Worm (Caenorhabditis elegans) whole organism, L4 larva: ENCODE data around the gene msi-1.
A peak's percentile ranks its signal among the peaks of the same experiment; 100 is the strongest.

Experiments used
- F37D6.2 ChIP-seq: sonication (generic microtip); optimal IDR thresholded peaks from 2 replicates; lab custom pipeline; 2016; ENCODE audit warnings: mild to moderate bottlenecking, missing genetic modification characterization, missing compliant biosample characterization
- T20F7.1 ChIP-seq: fragments of 200-800 bp; sonication (Bioruptor generic); optimal IDR thresholded peaks from 2 replicates; lab custom pipeline; 2018; ENCODE audit warnings: mild to moderate bottlenecking, missing genetic modification characterization, missing compliant biosample characterization
- T26A8.4 ChIP-seq: fragments of 200-800 bp; sonication (Bioruptor generic); IDR thresholded peaks from 2 replicates; pipeline ENCODE4 v1.3.6; 2022; ENCODE audit warnings: missing genetic modification characterization, missing compliant biosample characterization
- Y105C5A.15 ChIP-seq: fragments of 200-800 bp; sonication (Bioruptor generic); IDR thresholded peaks from 2 replicates; pipeline ENCODE4 v1.3.6; 2022; ENCODE audit warnings: missing genetic modification characterization, missing compliant biosample characterization
- ZK546.5 ChIP-seq, 2 experiments: sonication (generic microtip); optimal IDR thresholded peaks; 2 replicates each; lab custom pipeline; 2017; ENCODE audit warnings: missing biosample characterization in 2 of 2, missing genetic modification characterization in 2 of 2
- aha-1 ChIP-seq: fragments of 150-350 bp; peaks from one replicate; lab custom pipeline; 2014; ENCODE audit warnings: missing biosample characterization, missing genetic modification characterization
- arid-1 ChIP-seq: fragments of 200-800 bp; sonication (Bioruptor generic); conservative IDR thresholded peaks from 2 replicates; pipeline ENCODE4 v1.3.6; 2022; ENCODE audit warnings: missing genetic modification reagents, missing genetic modification characterization, missing compliant biosample characterization
- attf-4 ChIP-seq: sonication (generic microtip); optimal IDR thresholded peaks from 3 replicates; lab custom pipeline; 2017; ENCODE audit warnings: missing biosample characterization, missing genetic modification characterization
- ceh-28 ChIP-seq: fragments of 150-350 bp; optimal IDR thresholded peaks from 2 replicates; lab custom pipeline; 2014; ENCODE audit warnings: missing biosample characterization, missing genetic modification reagents, missing genetic modification characterization
- ceh-32 ChIP-seq: sonication (generic microtip); optimal IDR thresholded peaks from 2 replicates; lab custom pipeline; 2016; ENCODE audit warnings: mild to moderate bottlenecking, missing genetic modification characterization, missing compliant biosample characterization; ENCODE audit not compliant: poor library complexity
- cey-2 ChIP-seq: sonication (generic microtip); optimal IDR thresholded peaks from 3 replicates; lab custom pipeline; 2017; ENCODE audit warnings: missing genetic modification characterization, mild to moderate bottlenecking, missing compliant biosample characterization, antibody characterized with exemption, borderline replicate concordance; ENCODE audit not compliant: insufficient read depth
- ctbp-1 ChIP-seq: fragments of 200-800 bp; sonication (Bioruptor generic); IDR thresholded peaks from 2 replicates; pipeline ENCODE4 v1.3.6; 2022; ENCODE audit warnings: missing genetic modification reagents, missing genetic modification characterization, missing compliant biosample characterization
- daf-16 ChIP-seq, 3 experiments: sonication (generic microtip); optimal IDR thresholded peaks; 2 replicates each; lab custom pipeline; 2016 to 2017; ENCODE audit warnings: missing genetic modification characterization in 3 of 3, missing genetic modification reagents in 3 of 3, mild to moderate bottlenecking in 2 of 3, missing compliant biosample characterization in 2 of 3, missing biosample characterization in 1 of 3, moderate library complexity in 1 of 3
- dmd-6 ChIP-seq: fragments of 200-800 bp; sonication (Bioruptor generic); IDR thresholded peaks from 2 replicates; pipeline ENCODE4 v1.3.6; 2022; ENCODE audit warnings: missing genetic modification reagents, missing genetic modification characterization, missing compliant biosample characterization
- dmd-8 ChIP-seq: fragments of 200-800 bp; sonication (Bioruptor generic); IDR thresholded peaks from 2 replicates; pipeline ENCODE4 v1.3.6; 2022; ENCODE audit warnings: missing genetic modification characterization, missing compliant biosample characterization
- dpl-1 ChIP-seq: fragments of 150-350 bp; optimal IDR thresholded peaks from 2 replicates; lab custom pipeline; 2014; ENCODE audit warnings: missing biosample characterization, missing genetic modification reagents, missing genetic modification characterization
- dve-1 ChIP-seq: sonication (generic microtip); optimal IDR thresholded peaks from 2 replicates; lab custom pipeline; 2017; ENCODE audit warnings: antibody characterized with exemption, mild to moderate bottlenecking, missing genetic modification characterization, missing compliant biosample characterization; ENCODE audit not compliant: insufficient read depth
- fkh-10 ChIP-seq: fragments of 150-350 bp; optimal IDR thresholded peaks from 2 replicates; lab custom pipeline; 2014; ENCODE audit warnings: missing biosample characterization, missing genetic modification reagents, missing genetic modification characterization
- hif-1 ChIP-seq, 2 experiments: sonication (generic microtip); optimal IDR thresholded peaks; 2 replicates each; lab custom pipeline; 2016 to 2017; ENCODE audit warnings: missing compliant biosample characterization in 2 of 2, missing genetic modification characterization in 2 of 2, missing genetic modification reagents in 2 of 2, missing genotype in 2 of 2, mild to moderate bottlenecking in 1 of 2
- hlh-11 ChIP-seq: fragments of 200-800 bp; sonication (Bioruptor generic); optimal IDR thresholded peaks from 2 replicates; lab custom pipeline; 2018; ENCODE audit warnings: mild to moderate bottlenecking, missing genetic modification characterization, missing compliant biosample characterization
- hlh-30 ChIP-seq: sonication (generic microtip); optimal IDR thresholded peaks from 2 replicates; lab custom pipeline; 2017; ENCODE audit warnings: antibody characterized with exemption, mild to moderate bottlenecking, missing genetic modification characterization, missing compliant biosample characterization; ENCODE audit not compliant: insufficient read depth
- hmg-1.1 ChIP-seq: fragments of 200-800 bp; sonication (Bioruptor generic); IDR thresholded peaks from 2 replicates; pipeline ENCODE4 v1.3.6; 2022; ENCODE audit warnings: missing genetic modification reagents, missing genetic modification characterization, missing compliant biosample characterization
- lin-15B ChIP-seq: fragments of 150-350 bp; sonication (generic microtip); optimal IDR thresholded peaks from 3 replicates; lab custom pipeline; 2014; ENCODE audit warnings: missing biosample characterization, missing genetic modification characterization
- lin-38 ChIP-seq: fragments of 200-800 bp; sonication (Bioruptor generic); IDR thresholded peaks from 2 replicates; pipeline ENCODE4 v1.3.6; 2022; ENCODE audit warnings: missing genetic modification reagents, missing genetic modification characterization, missing compliant biosample characterization
- lir-3 ChIP-seq: sonication (generic microtip); optimal IDR thresholded peaks from 2 replicates; lab custom pipeline; 2016; ENCODE audit warnings: mild to moderate bottlenecking, missing genetic modification characterization, missing compliant biosample characterization
- lsy-2 ChIP-seq, 2 experiments: fragments of 150-350 bp in 1 of 2; sonication (generic microtip) in 1 of 2; optimal IDR thresholded peaks; 2 replicates each; lab custom pipeline; 2014 to 2017; ENCODE audit warnings: missing biosample characterization in 2 of 2, missing genetic modification characterization in 2 of 2
- madf-9 ChIP-seq: fragments of 200-800 bp; sonication (Bioruptor generic); conservative IDR thresholded peaks from 2 replicates; pipeline ENCODE4 v1.3.6; 2022; ENCODE audit warnings: missing genetic modification reagents, missing genetic modification characterization, missing compliant biosample characterization
- mdl-1 ChIP-seq, 2 experiments: fragments of 150-350 bp in 1 of 2; sonication (generic microtip) in 1 of 2; optimal IDR thresholded peaks; 2 replicates each; lab custom pipeline; 2014 to 2017; ENCODE audit warnings: missing biosample characterization in 2 of 2, missing genetic modification characterization in 2 of 2
- mep-1 ChIP-seq: fragments of 150-350 bp; sonication (generic microtip); optimal IDR thresholded peaks from 3 replicates; lab custom pipeline; 2014; ENCODE audit warnings: missing biosample characterization, missing genetic modification characterization
- mes-2 ChIP-seq: sonication (generic microtip); optimal IDR thresholded peaks from 2 replicates; lab custom pipeline; 2016; ENCODE audit warnings: missing genotype, mild to moderate bottlenecking, missing genetic modification characterization, missing compliant biosample characterization; ENCODE audit not compliant: poor library complexity, severe bottlenecking
- mxl-3 ChIP-seq: fragments of 200-800 bp; sonication (Bioruptor generic); optimal IDR thresholded peaks from 2 replicates; lab custom pipeline; 2018; ENCODE audit warnings: mild to moderate bottlenecking, missing genetic modification characterization, missing compliant biosample characterization
- nhr-10 ChIP-seq: fragments of 150-350 bp; optimal IDR thresholded peaks from 2 replicates; lab custom pipeline; 2014; ENCODE audit warnings: missing biosample characterization, missing genetic modification characterization
- nhr-102 ChIP-seq: sonication (generic microtip); optimal IDR thresholded peaks from 2 replicates; lab custom pipeline; 2016; ENCODE audit warnings: mild to moderate bottlenecking, missing genetic modification characterization, moderate library complexity, missing compliant biosample characterization
- nhr-28 ChIP-seq: fragments of 150-350 bp; optimal IDR thresholded peaks from 2 replicates; lab custom pipeline; 2014; ENCODE audit warnings: missing biosample characterization, missing genetic modification characterization
- nhr-41 ChIP-seq: fragments of 200-800 bp; sonication (Bioruptor generic); IDR thresholded peaks from 2 replicates; pipeline ENCODE4 v1.3.6; 2022; ENCODE audit warnings: missing genetic modification reagents, missing genetic modification characterization, missing compliant biosample characterization
- nhr-48 ChIP-seq: sonication (generic microtip); optimal IDR thresholded peaks from 2 replicates; lab custom pipeline; 2016; ENCODE audit warnings: mild to moderate bottlenecking, missing genetic modification characterization, missing compliant biosample characterization
- nhr-77 ChIP-seq: fragments of 150-350 bp; optimal IDR thresholded peaks from 2 replicates; lab custom pipeline; 2014; ENCODE audit warnings: missing biosample characterization, missing genetic modification characterization
- pha-4 ChIP-seq, 2 experiments: fragments of 150-350 bp in 1 of 2; fragments of 200-800 bp in 1 of 2; sonication (Bioruptor generic) in 1 of 2; IDR thresholded peaks in 1 of 2; optimal IDR thresholded peaks in 1 of 2; 2 replicates each; pipeline versions ENCODE4 v1.3.6 to Lab custom; 2014 to 2022; ENCODE audit warnings: missing genetic modification characterization in 2 of 2, missing genetic modification reagents in 2 of 2, missing biosample characterization in 1 of 2, missing compliant biosample characterization in 1 of 2
- pqm-1 ChIP-seq: sonication (generic microtip); optimal IDR thresholded peaks from 2 replicates; lab custom pipeline; 2017; ENCODE audit warnings: missing biosample characterization, missing genetic modification characterization
- rbr-2 ChIP-seq: sonication (generic microtip); optimal IDR thresholded peaks from 2 replicates; lab custom pipeline; 2016; ENCODE audit warnings: missing genotype, missing genetic modification characterization, missing compliant biosample characterization
- set-16 ChIP-seq: fragments of 200-800 bp; sonication (Bioruptor generic); IDR thresholded peaks from 2 replicates; pipeline ENCODE4 v1.3.6; 2022; ENCODE audit warnings: missing genetic modification reagents, missing genetic modification characterization, missing compliant biosample characterization
- snpc-1.2 ChIP-seq: fragments of 200-800 bp; sonication (Bioruptor generic); IDR thresholded peaks from 2 replicates; pipeline ENCODE4 v1.3.6; 2022; ENCODE audit warnings: missing genetic modification reagents, missing genetic modification characterization, missing compliant biosample characterization
- spr-1 ChIP-seq: sonication (generic microtip); optimal IDR thresholded peaks from 2 replicates; lab custom pipeline; 2016; ENCODE audit warnings: mild to moderate bottlenecking, missing genetic modification characterization, missing compliant biosample characterization
- tra-1 ChIP-seq: fragments of 200-800 bp; sonication (Bioruptor generic); IDR thresholded peaks from 2 replicates; pipeline ENCODE4 v1.3.6; 2022; ENCODE audit warnings: missing genetic modification reagents, missing genetic modification characterization, missing compliant biosample characterization
- unc-62 ChIP-seq, 3 experiments: fragments of 150-350 bp in 1 of 3; sonication (generic microtip); optimal IDR thresholded peaks in 2 of 3; peaks in 1 of 3; 1 replicate in 1 of 3; 2 replicates in 2 of 3; lab custom pipeline; 2014 to 2017; ENCODE audit warnings: missing biosample characterization in 3 of 3, missing genetic modification characterization in 3 of 3, missing genetic modification reagents in 3 of 3, missing genotype in 1 of 3

The msi-1 gene

ce11 chrIII:3979980-3980631 is 3.9 kb upstream of the msi-1 start:
- TF ChIP-seq nhr-48 (tag; lab: Kevin White, UChicago): peak; percentile 54
- no peak for TF ChIP-seq Y105C5A.15 (GFP tag; lab: Robert Waterston, UW)
- no peak for TF ChIP-seq ceh-32 (tag; lab: Kevin White, UChicago)
- TF ChIP-seq unc-62 (GFP tag; optimal IDR thresholded peaks at IDR 0.05 in 1 of 2; lab: Kevin White, UChicago): peak in 1 of 2 experiments; percentile 44
- no peak for TF ChIP-seq unc-62 (tag; optimal IDR thresholded peaks at IDR 0.05; lab: Kevin White, UChicago)
- peak; percentile 37 for TF ChIP-seq nhr-28 (tag; lab: Kevin White, UChicago)
- peak; percentile 41; the same call in 1 of the 2 replicates for TF ChIP-seq lin-38 (GFP tag; lab: Robert Waterston, UW)
- TF ChIP-seq hmg-1.1 (GFP tag; lab: Robert Waterston, UW): peak; percentile 90
- peak; percentile 43; the same call in 1 of the 2 replicates for TF ChIP-seq set-16 (GFP tag; lab: Robert Waterston, UW)
- TF ChIP-seq F37D6.2 (tag; lab: Kevin White, UChicago): peak; percentile 13
- peak; percentile 64; the same call in 1 of the 2 replicates for TF ChIP-seq tra-1 (GFP tag; lab: Robert Waterston, UW)
- TF ChIP-seq ZK546.5 (tag; optimal IDR thresholded peaks at IDR 0.05; lab: Kevin White, UChicago): no peak
- TF ChIP-seq mdl-1 (tag; optimal IDR thresholded peaks at IDR 0.05; lab: Kevin White, UChicago): peak; percentile 13 to 83
- no peak for TF ChIP-seq cey-2 (tag; lab: Kevin White, UChicago)
- TF ChIP-seq hif-1 (tag; optimal IDR thresholded peaks at IDR 0.05; lab: Kevin White, UChicago): peak in 1 of 2 experiments; percentile 54
- no peak for TF ChIP-seq ceh-28 (tag; lab: Kevin White, UChicago)
- peak; percentile 61; the same call in 1 of the 2 replicates for TF ChIP-seq pha-4 (GFP tag; IDR thresholded peaks at IDR 0.05; lab: Robert Waterston, UW)
- no peak for TF ChIP-seq pha-4 (tag; optimal IDR thresholded peaks at IDR 0.05; lab: Kevin White, UChicago)
- TF ChIP-seq dve-1 (tag; lab: Kevin White, UChicago): peak; percentile 65
- peak; percentile 88 for TF ChIP-seq hlh-30 (tag; lab: Kevin White, UChicago)
- peak; percentile 41 for TF ChIP-seq fkh-10 (GFP tag; lab: Kevin White, UChicago)
- peak; percentile 53 for TF ChIP-seq dmd-6 (GFP tag; lab: Robert Waterston, UW)
- TF ChIP-seq spr-1 (tag; lab: Kevin White, UChicago): peak; percentile 40
- TF ChIP-seq nhr-102 (tag; lab: Kevin White, UChicago): peak; percentile 28
- peak; percentile 42 for TF ChIP-seq attf-4 (tag; lab: Kevin White, UChicago)
- TF ChIP-seq lin-15B (tag; lab: Kevin White, UChicago): no peak
- TF ChIP-seq hlh-11 (tag; lab: Kevin White, UChicago): peak; percentile 86
- peak; percentile 58; the same call in 1 of the 2 replicates for TF ChIP-seq ctbp-1 (GFP tag; lab: Robert Waterston, UW)
- no peak for TF ChIP-seq snpc-1.2
- TF ChIP-seq dmd-8 (GFP tag; lab: Robert Waterston, UW): 0 out of 2 replicates have a peak, but pooled peaks have one; percentile 10
- peak; percentile 84 for TF ChIP-seq mxl-3 (GFP tag; lab: Kevin White, UChicago)
- TF ChIP-seq lir-3 (tag; lab: Kevin White, UChicago): no peak
- TF ChIP-seq arid-1 (GFP tag; lab: Robert Waterston, UW): peak; percentile 50; the same call in 1 of the 2 replicates
- no peak for TF ChIP-seq nhr-77
- TF ChIP-seq aha-1 (tag; lab: Kevin White, UChicago): peak; percentile 97
- 0 out of 2 replicates have a peak, but pooled peaks have one; percentile 28 for TF ChIP-seq nhr-41 (GFP tag; lab: Robert Waterston, UW)
- TF ChIP-seq daf-16 (GFP tag; optimal IDR thresholded peaks at IDR 0.05; lab: Kevin White, UChicago): peak; percentile 60 to 71
- TF ChIP-seq daf-16 (tag; optimal IDR thresholded peaks at IDR 0.05; lab: Kevin White, UChicago): peak; percentile 95
- TF ChIP-seq T20F7.1 (GFP tag; lab: Kevin White, UChicago): peak; percentile 59
- peak in 1 of 2 experiments; percentile 66 for TF ChIP-seq lsy-2 (tag; optimal IDR thresholded peaks at IDR 0.05; lab: Kevin White, UChicago)
- peak; percentile 20 for TF ChIP-seq nhr-10 (tag; lab: Kevin White, UChicago)
- peak; percentile 37; the same call in 1 of the 2 replicates for TF ChIP-seq T26A8.4 (GFP tag; lab: Robert Waterston, UW)
- peak; percentile 79 for TF ChIP-seq mes-2 (tag; lab: Kevin White, UChicago)
- TF ChIP-seq pqm-1: peak; percentile 58
- TF ChIP-seq rbr-2: peak; percentile 77
- no peak for TF ChIP-seq madf-9 (GFP tag; lab: Robert Waterston, UW)
- peak; percentile 79 for TF ChIP-seq mep-1 (tag; lab: Kevin White, UChicago)
- peak; percentile 45 for TF ChIP-seq dpl-1 (GFP tag; lab: Kevin White, UChicago)
- TF ChIP-seq, all 104 proteins: peak for 35
